Worm (Caenorhabditis elegans) whole organism, midembryonic: ENCODE measurements around the gene T03D3.5.

Experiments
- T22C8.4 ChIP-seq: fragments of 200-800 bp; sonication (Bioruptor generic); IDR thresholded peaks from 2 replicates; pipeline ENCODE4 v1.3.6; 2022; ENCODE audit warnings: missing genetic modification characterization, missing compliant biosample characterization
- tab-1 ChIP-seq: fragments of 200-800 bp; sonication (Bioruptor generic); IDR thresholded peaks from 2 replicates; pipeline ENCODE4 v1.3.6; 2022; ENCODE audit warnings: missing genetic modification characterization, missing compliant biosample characterization
- ztf-23 ChIP-seq: fragments of 200-800 bp; sonication (Bioruptor generic); IDR thresholded peaks from 2 replicates; pipeline ENCODE4 v1.3.6; 2022; ENCODE audit warnings: missing genetic modification reagents, missing genetic modification characterization, missing compliant biosample characterization

DNA sequence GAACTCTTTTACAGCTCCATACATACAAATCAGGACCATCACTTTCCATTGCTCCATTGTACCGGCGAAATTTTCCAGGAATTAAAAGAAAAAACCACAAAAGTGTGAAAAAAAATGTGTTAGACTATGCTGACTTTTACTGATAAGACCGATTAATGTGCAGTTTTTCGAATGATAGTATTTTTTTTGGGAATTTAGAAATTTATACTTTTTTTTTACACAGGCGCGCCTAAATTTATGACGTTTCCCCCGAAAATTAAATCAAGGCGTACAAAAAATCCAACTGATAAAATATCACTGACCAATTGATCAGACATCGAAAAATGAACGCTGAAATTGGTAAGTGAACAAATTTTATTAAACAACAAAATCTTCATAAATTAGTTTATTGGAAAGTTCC, 48.8 kb upstream of the T03D3.5 start, which contains the start of gene folt-2:
- TF ChIP-seq tab-1 (GFP tag; lab: Robert Waterston, UW) = no peak
- TF ChIP-seq ztf-23 = no peak
- no peak for TF ChIP-seq T22C8.4 (GFP tag; lab: Robert Waterston, UW)
